Fruit fly (Drosophila melanogaster) whole organism, prepupa: ENCODE data around the gene Kr-h2.

Experiments
- Blimp-1 ChIP-seq: fragments of 200-800 bp; sonication (Bioruptor generic); optimal IDR thresholded peaks from 3 replicates; lab custom pipeline; 2017; ENCODE audit warnings: missing biosample characterization, missing genetic modification characterization, mild to moderate bottlenecking, moderate library complexity, missing genetic modification reagents
- CG10631 ChIP-seq: fragments of 200-800 bp; sonication (Bioruptor generic); optimal IDR thresholded peaks from 2 replicates; lab custom pipeline; 2016; ENCODE audit warnings: missing biosample characterization, missing genetic modification characterization
- CG11294 ChIP-seq: fragments of 200-800 bp; sonication (Bioruptor generic); IDR thresholded peaks from 2 replicates; pipeline ENCODE4 v1.3.6; 2022; ENCODE audit warnings: missing biosample characterization, missing genetic modification characterization
- CG11762 ChIP-seq: fragments of 200-800 bp; sonication (Bioruptor generic); optimal IDR thresholded peaks from 3 replicates; lab custom pipeline; 2016; ENCODE audit warnings: missing biosample characterization, missing genetic modification characterization; ENCODE audit not compliant: insufficient read depth
- CG1621 ChIP-seq: fragments of 200-800 bp; sonication (Bioruptor generic); optimal IDR thresholded peaks from 3 replicates; lab custom pipeline; 2018; ENCODE audit warnings: missing biosample characterization, mild to moderate bottlenecking, missing genetic modification characterization
- CG32006 ChIP-seq: fragments of 200-800 bp; sonication (Bioruptor generic); optimal IDR thresholded peaks from 3 replicates; lab custom pipeline; 2017; ENCODE audit warnings: missing biosample characterization, mild to moderate bottlenecking, missing genetic modification characterization
- CG34406 ChIP-seq: fragments of 200-800 bp; sonication (Bioruptor generic); optimal IDR thresholded peaks from 3 replicates; lab custom pipeline; 2016; ENCODE audit warnings: missing biosample characterization, missing genetic modification characterization
- CG6276 ChIP-seq: fragments of 200-800 bp; sonication (Bioruptor generic); optimal IDR thresholded peaks from 2 replicates; lab custom pipeline; 2017; ENCODE audit warnings: missing biosample characterization, mild to moderate bottlenecking, missing genetic modification characterization
- CG6854 ChIP-seq: fragments of 200-800 bp; sonication (Bioruptor generic); optimal IDR thresholded peaks from 2 replicates; lab custom pipeline; 2017; ENCODE audit warnings: missing biosample characterization, mild to moderate bottlenecking, missing genetic modification characterization
- CG7368 ChIP-seq: fragments of 200-800 bp; sonication (Bioruptor generic); optimal IDR thresholded peaks from 3 replicates; lab custom pipeline; 2016; ENCODE audit warnings: missing biosample characterization, missing genetic modification characterization
- CG8119 ChIP-seq: fragments of 200-800 bp; sonication (Bioruptor generic); IDR thresholded peaks from 3 replicates; pipeline ENCODE4 v1.3.6; 2022; ENCODE audit warnings: missing biosample characterization, missing genetic modification characterization
- CG8319 ChIP-seq: fragments of 200-800 bp; sonication (Bioruptor generic); optimal IDR thresholded peaks from 3 replicates; lab custom pipeline; 2016; ENCODE audit warnings: missing biosample characterization, missing genetic modification characterization
- CG8632 ChIP-seq: fragments of 200-800 bp; sonication (Bioruptor generic); optimal IDR thresholded peaks from 3 replicates; lab custom pipeline; 2016; ENCODE audit warnings: missing biosample characterization, missing genetic modification characterization
- Eip75B ChIP-seq: fragments of 200-800 bp; sonication (Bioruptor generic); optimal IDR thresholded peaks from 3 replicates; lab custom pipeline; 2016; ENCODE audit warnings: missing biosample characterization, missing genetic modification characterization
- Eip78C ChIP-seq: fragments of 200-800 bp; sonication (Bioruptor generic); peaks from one replicate; lab custom pipeline; 2016; ENCODE audit warnings: missing biosample characterization, missing genetic modification characterization
- Ets21C ChIP-seq: fragments of 200-800 bp; sonication (Bioruptor generic); optimal IDR thresholded peaks from 3 replicates; lab custom pipeline; 2016; ENCODE audit warnings: missing biosample characterization, missing genetic modification characterization
- Hr38 ChIP-seq: sonication (Bioruptor generic); optimal IDR thresholded peaks from 2 replicates; lab custom pipeline; 2016; ENCODE audit warnings: missing biosample characterization, missing genetic modification characterization
- Hr39 ChIP-seq: fragments of 200-800 bp; sonication (Bioruptor generic); optimal IDR thresholded peaks from 2 replicates; lab custom pipeline; 2016; ENCODE audit warnings: missing biosample characterization, missing genetic modification characterization
- Hr4 ChIP-seq: fragments of 200-800 bp; sonication (Bioruptor generic); optimal IDR thresholded peaks from 3 replicates; lab custom pipeline; 2016; ENCODE audit warnings: missing biosample characterization, missing genetic modification characterization
- Met ChIP-seq: fragments of 200-800 bp; sonication (Bioruptor generic); optimal IDR thresholded peaks from 3 replicates; lab custom pipeline; 2016; ENCODE audit warnings: missing biosample characterization, missing genetic modification characterization
- OdsH ChIP-seq: fragments of 200-800 bp; sonication (Bioruptor generic); optimal IDR thresholded peaks from 3 replicates; lab custom pipeline; 2016; ENCODE audit warnings: missing biosample characterization, missing genetic modification characterization
- Sox14 ChIP-seq: fragments of 200-800 bp; sonication (Bioruptor generic); optimal IDR thresholded peaks from 3 replicates; lab custom pipeline; 2016; ENCODE audit warnings: missing biosample characterization, missing genetic modification characterization
- Sox15 ChIP-seq: fragments of 200-800 bp; sonication (Bioruptor generic); optimal IDR thresholded peaks from 3 replicates; lab custom pipeline; 2016; ENCODE audit warnings: missing biosample characterization, missing genetic modification characterization
- dac ChIP-seq: fragments of 200-800 bp; sonication (Bioruptor generic); optimal IDR thresholded peaks from 2 replicates; lab custom pipeline; 2017; ENCODE audit warnings: missing biosample characterization, mild to moderate bottlenecking, missing genetic modification characterization
- fd59A ChIP-seq: fragments of 200-800 bp; sonication (Bioruptor generic); optimal IDR thresholded peaks from 2 replicates; lab custom pipeline; 2017; ENCODE audit warnings: missing biosample characterization, mild to moderate bottlenecking, missing genetic modification characterization, missing genetic modification reagents
- fkh ChIP-seq: fragments of 200-800 bp; sonication (Bioruptor generic); optimal IDR thresholded peaks from 3 replicates; lab custom pipeline; 2017; ENCODE audit warnings: missing biosample characterization, mild to moderate bottlenecking, missing genetic modification characterization, moderate library complexity
- net ChIP-seq: fragments of 200-800 bp; sonication (Bioruptor generic); optimal IDR thresholded peaks from 3 replicates; lab custom pipeline; 2016; ENCODE audit warnings: missing biosample characterization, missing genetic modification characterization
- pdm3 ChIP-seq: fragments of 200-800 bp; sonication (Bioruptor generic); optimal IDR thresholded peaks from 3 replicates; lab custom pipeline; 2016; ENCODE audit warnings: missing biosample characterization, missing genetic modification characterization
- salr ChIP-seq, 2 experiments: fragments of 200-800 bp; sonication (Bioruptor generic); optimal IDR thresholded peaks; 3 replicates each; lab custom pipeline; 2016 to 2018; ENCODE audit warnings: missing biosample characterization in 2 of 2, missing genetic modification characterization in 2 of 2, mild to moderate bottlenecking in 1 of 2
- ss ChIP-seq, 2 experiments: fragments of 200-800 bp; sonication (Bioruptor generic); optimal IDR thresholded peaks; 2 replicates in 1 of 2; 3 replicates in 1 of 2; lab custom pipeline; 2017 to 2018; ENCODE audit warnings: mild to moderate bottlenecking in 2 of 2, missing biosample characterization in 2 of 2, missing genetic modification characterization in 2 of 2, moderate library complexity in 1 of 2
- svp ChIP-seq: fragments of 200-800 bp; sonication (Bioruptor generic); peaks from one replicate; lab custom pipeline; 2016; ENCODE audit warnings: missing biosample characterization, missing genetic modification characterization
- vri ChIP-seq: fragments of 200-800 bp; sonication (Bioruptor generic); optimal IDR thresholded peaks from 3 replicates; lab custom pipeline; 2016; ENCODE audit warnings: missing biosample characterization, mild to moderate bottlenecking, missing genetic modification characterization

The Kr-h2 gene

DNA sequence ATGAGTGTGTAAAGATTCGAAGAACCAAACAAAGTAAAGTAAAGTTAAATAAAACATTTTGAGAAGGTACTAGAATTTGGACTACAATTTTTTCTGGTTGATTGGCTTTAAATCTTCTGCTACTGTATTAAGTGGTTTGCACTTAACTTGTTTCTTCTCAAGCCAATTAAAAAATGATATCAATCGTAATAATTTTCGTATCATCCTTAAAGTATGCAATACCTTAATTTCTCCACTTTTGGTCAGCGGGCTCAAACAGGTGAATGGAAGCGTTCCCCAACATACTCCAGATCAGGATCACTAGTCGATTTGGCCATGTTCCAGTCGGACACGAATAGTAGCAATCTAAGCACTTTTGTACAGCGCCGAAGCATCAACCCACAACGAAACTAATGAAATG is 3.1 kb downstream of the Kr-h2 start:
- TF ChIP-seq Met (GFP tag; lab: Kevin White, UChicago): no peak

DNA sequence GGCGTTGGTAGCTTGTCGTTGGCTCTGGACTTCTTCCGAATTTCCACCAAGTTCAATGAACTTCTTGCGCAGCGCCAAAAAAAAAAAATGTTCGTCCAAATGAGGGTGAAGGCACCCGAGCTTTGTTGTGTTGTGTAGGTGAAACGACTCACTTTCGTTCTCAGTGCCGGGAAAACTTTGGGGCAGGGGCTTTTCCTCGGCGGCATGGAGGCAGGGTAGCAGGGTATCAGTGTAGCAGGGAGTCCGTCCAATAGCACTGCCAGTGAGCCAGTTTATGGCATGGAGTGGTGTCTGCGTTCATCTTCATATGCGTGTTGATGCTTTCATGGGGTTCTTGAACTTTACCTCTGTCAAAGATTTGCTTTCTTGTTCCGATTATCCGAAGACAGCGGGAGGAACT is 3.5 kb downstream of the Kr-h2 start:
- TF ChIP-seq CG8319 (GFP tag; lab: Kevin White, UChicago): no peak
- TF ChIP-seq Hr4: no peak
- TF ChIP-seq CG34406 (GFP tag; lab: Kevin White, UChicago): no peak
- TF ChIP-seq Sox14 (GFP tag; lab: Kevin White, UChicago): no peak
- TF ChIP-seq pdm3 (GFP tag; lab: Kevin White, UChicago): no peak
- no peak for TF ChIP-seq Sox15 (GFP tag; lab: Kevin White, UChicago)

DNA sequence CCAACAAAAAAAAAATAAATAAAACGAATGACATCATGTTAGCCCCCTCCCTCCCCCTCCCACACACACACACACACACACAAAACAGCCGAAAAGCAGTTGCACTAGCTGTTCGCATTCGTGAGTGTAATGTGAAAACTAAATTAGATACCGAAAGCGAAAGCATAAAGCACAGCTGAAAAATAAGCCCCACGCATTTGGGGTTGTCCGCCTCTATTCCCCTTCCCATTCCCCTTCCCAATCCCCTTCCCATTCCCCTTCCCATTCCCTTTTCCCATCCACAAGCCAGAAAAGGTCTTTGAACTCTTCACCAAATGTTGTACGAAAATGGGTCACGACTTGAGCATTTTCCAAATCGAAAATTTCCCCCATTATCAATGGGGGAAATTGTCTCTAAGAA is 4.6 kb downstream of the Kr-h2 start:
- TF ChIP-seq fd59A (GFP tag; lab: Kevin White, UChicago) (no peak), CG11294 (GFP tag; lab: Robert Waterston, UW) (no peak), CG8632 (GFP tag; lab: Kevin White, UChicago) (no peak), Sox15 (GFP tag; lab: Kevin White, UChicago) (no peak), CG6854 (GFP tag; lab: Kevin White, UChicago) (no peak), CG11762 (GFP tag; lab: Kevin White, UChicago) (no peak), Blimp-1 (GFP tag; lab: Kevin White, UChicago) (no peak), Hr39 (GFP tag; lab: Kevin White, UChicago) (no peak), CG1621 (tag; lab: Kevin White, UChicago) (no peak), OdsH (GFP tag; lab: Kevin White, UChicago) (no peak), salr (GFP tag; optimal IDR thresholded peaks at IDR 0.05; lab: Kevin White, UChicago) (no peak), Sox14 (GFP tag; lab: Kevin White, UChicago) (no peak), CG10631 (no peak), Hr38 (no peak), CG8119 (GFP tag; lab: Robert Waterston, UW) (no peak), net (no peak), Eip75B (GFP tag; lab: Kevin White, UChicago) (no peak)

DNA sequence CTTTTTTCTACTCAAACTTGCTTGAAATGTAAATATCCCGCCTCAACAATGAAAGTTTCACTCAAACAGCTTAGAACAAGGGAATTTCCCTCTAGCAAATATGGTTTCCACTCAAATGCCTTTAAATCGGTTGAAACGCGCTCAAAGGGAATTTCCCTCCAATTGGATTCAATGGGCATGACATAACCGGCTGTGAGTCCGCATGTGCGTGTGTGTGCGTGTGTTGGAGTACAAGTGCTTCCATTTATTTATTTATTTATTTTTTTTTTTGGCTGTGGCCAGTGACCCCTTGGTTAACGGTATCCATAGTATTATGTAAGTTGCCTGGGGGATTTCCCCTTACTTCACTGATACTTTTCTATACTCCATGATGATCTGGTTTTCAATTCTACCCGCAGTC is 5.4 kb downstream of the Kr-h2 start:
- peak; percentile 39 for TF ChIP-seq fkh
- peak; percentile 62 for TF ChIP-seq vri
- TF ChIP-seq Eip78C (GFP tag; lab: Kevin White, UChicago): peak; percentile 11
- TF ChIP-seq ss (GFP tag; optimal IDR thresholded peaks at IDR 0.05; lab: Kevin White, UChicago): no peak
- peak; percentile 50 for TF ChIP-seq CG6276

DNA sequence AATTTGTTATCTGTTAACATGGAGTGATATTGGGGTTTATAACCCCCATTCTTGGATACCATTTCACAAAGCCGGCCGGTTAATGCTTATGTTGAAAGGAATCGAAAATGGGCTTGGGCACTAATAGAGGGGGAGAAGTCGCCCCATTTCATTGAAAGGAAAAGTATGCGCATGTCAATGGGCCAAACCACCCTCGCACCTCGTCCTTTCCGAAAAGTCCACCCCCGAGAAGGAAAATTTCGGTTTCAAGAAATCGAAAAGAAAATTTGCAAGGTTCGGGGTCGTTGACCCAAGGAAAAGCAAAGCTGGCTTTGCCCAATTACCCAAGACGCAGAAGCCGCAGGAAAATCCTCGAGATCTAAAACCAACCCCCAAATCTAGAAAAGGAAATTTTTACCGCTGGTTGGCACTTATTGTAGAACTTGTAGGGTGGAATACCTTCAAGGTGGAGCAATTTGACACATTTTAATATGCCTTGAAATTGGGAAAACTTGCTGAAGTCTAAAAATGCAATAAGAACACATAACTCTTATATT is 6.1 kb downstream of the Kr-h2 start:
- TF ChIP-seq CG11762 (GFP tag; lab: Kevin White, UChicago): no peak
- TF ChIP-seq svp (GFP tag; lab: Kevin White, UChicago): peak; percentile 42

DNA sequence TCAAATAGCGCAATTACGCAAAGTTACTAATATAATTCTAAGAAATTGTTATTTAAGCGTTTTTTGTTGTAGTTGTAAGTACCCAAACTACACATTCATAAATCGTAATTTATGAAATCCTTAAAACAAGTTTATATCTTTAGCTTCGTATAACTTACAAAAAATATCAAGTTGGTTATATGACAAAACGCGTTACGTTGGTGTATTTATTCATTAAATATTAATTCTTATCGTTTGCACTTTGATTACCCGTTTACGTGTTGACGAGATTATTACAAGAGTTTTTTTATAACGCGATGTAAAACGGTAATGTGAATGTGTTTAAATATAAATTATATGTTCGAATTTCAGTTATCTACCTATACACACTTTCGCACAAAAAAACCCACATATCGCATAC is 6.8 kb downstream of the Kr-h2 start:
- TF ChIP-seq dac (GFP tag; lab: Kevin White, UChicago) (no peak), CG7368 (no peak), CG32006 (GFP tag; lab: Kevin White, UChicago) (no peak), Ets21C (no peak)
